Fruit fly (Drosophila melanogaster) whole organism, embryonic: ENCODE data around the gene Duox.
A peak's percentile ranks its signal among the peaks of the same experiment; 100 is the strongest.

Experiments
- Asciz ChIP-seq: fragments of 200-800 bp; sonication (Bioruptor generic); optimal IDR thresholded peaks from 2 replicates; lab custom pipeline; 2017; ENCODE audit warnings: missing biosample characterization, mild to moderate bottlenecking, missing genetic modification characterization, missing genetic modification reagents
- Blimp-1 ChIP-seq: fragments of 200-800 bp; sonication (Bioruptor generic); optimal IDR thresholded peaks from 3 replicates; lab custom pipeline; 2018; ENCODE audit warnings: missing biosample characterization, missing genetic modification characterization, mild to moderate bottlenecking, moderate library complexity, missing genetic modification reagents
- CG10462 ChIP-seq: fragments of 200-800 bp; sonication (Bioruptor generic); optimal IDR thresholded peaks from 2 replicates; lab custom pipeline; 2016; ENCODE audit warnings: missing biosample characterization, missing genetic modification characterization
- CG11085 ChIP-seq: fragments of 200-800 bp; sonication (Bioruptor generic); IDR thresholded peaks from 2 replicates; pipeline ENCODE4 v1.3.6; 2022; ENCODE audit warnings: missing biosample characterization, missing genetic modification characterization
- CG11093 ChIP-seq: fragments of 200-800 bp; sonication (Bioruptor generic); IDR thresholded peaks from 3 replicates; pipeline ENCODE4 v1.3.6; 2022; ENCODE audit warnings: missing biosample characterization, missing genetic modification characterization
- CG11695 ChIP-seq: fragments of 200-800 bp; sonication (Bioruptor generic); IDR thresholded peaks from 3 replicates; pipeline ENCODE4 v1.3.6; 2022; ENCODE audit warnings: missing biosample characterization, missing genetic modification characterization
- CG12104 ChIP-seq: fragments of 200-800 bp; sonication (Bioruptor generic); optimal IDR thresholded peaks from 3 replicates; lab custom pipeline; 2016; ENCODE audit warnings: missing biosample characterization, missing genetic modification characterization
- CG12219 ChIP-seq: fragments of 200-800 bp; sonication (Bioruptor generic); optimal IDR thresholded peaks from 3 replicates; lab custom pipeline; 2018; ENCODE audit warnings: missing biosample characterization, mild to moderate bottlenecking, missing genetic modification characterization
- CG12391 ChIP-seq: fragments of 200-800 bp; sonication (Bioruptor generic); optimal IDR thresholded peaks from 3 replicates; lab custom pipeline; 2018; ENCODE audit warnings: missing biosample characterization, mild to moderate bottlenecking, missing genetic modification characterization, moderate library complexity
- CG13123 ChIP-seq: fragments of 200-800 bp; sonication (Bioruptor generic); optimal IDR thresholded peaks from 2 replicates; lab custom pipeline; 2016; ENCODE audit warnings: missing biosample characterization, missing genetic modification characterization
- CG17612 ChIP-seq: fragments of 200-800 bp; sonication (Bioruptor generic); IDR thresholded peaks from 2 replicates; pipeline ENCODE4 v1.3.6; 2022; ENCODE audit warnings: missing biosample characterization, missing genetic modification characterization
- CG18619 ChIP-seq: fragments of 200-800 bp; sonication (Bioruptor generic); optimal IDR thresholded peaks from 3 replicates; lab custom pipeline; 2017; ENCODE audit warnings: missing biosample characterization, mild to moderate bottlenecking, missing genetic modification characterization
- CG3995 ChIP-seq: fragments of 200-800 bp; sonication (Bioruptor generic); optimal IDR thresholded peaks from 3 replicates; lab custom pipeline; 2016; ENCODE audit warnings: missing biosample characterization, missing genetic modification characterization
- CG4282 ChIP-seq: fragments of 200-800 bp; sonication (Bioruptor generic); optimal IDR thresholded peaks from 2 replicates; lab custom pipeline; 2016; ENCODE audit warnings: missing biosample characterization, missing genetic modification characterization
- CG6765 ChIP-seq: fragments of 200-800 bp; sonication (Bioruptor generic); optimal IDR thresholded peaks from 3 replicates; lab custom pipeline; 2017; ENCODE audit warnings: missing biosample characterization, mild to moderate bottlenecking, missing genetic modification characterization
- CG7357 ChIP-seq: fragments of 200-800 bp; sonication (Bioruptor generic); IDR thresholded peaks from 3 replicates; pipeline ENCODE4 v1.3.6; 2022; ENCODE audit warnings: missing biosample characterization, missing genetic modification characterization
- CG8089 ChIP-seq: fragments of 200-800 bp; sonication (Bioruptor generic); optimal IDR thresholded peaks from 3 replicates; lab custom pipeline; 2016; ENCODE audit warnings: missing biosample characterization, missing genetic modification characterization
- CG8388 ChIP-seq: fragments of 200-800 bp; sonication (Bioruptor generic); optimal IDR thresholded peaks from 2 replicates; lab custom pipeline; 2019; ENCODE audit warnings: missing biosample characterization, mild to moderate bottlenecking, missing genetic modification characterization, moderate library complexity
- CG8944 ChIP-seq: fragments of 200-800 bp; sonication (Bioruptor generic); optimal IDR thresholded peaks from 3 replicates; lab custom pipeline; 2016; ENCODE audit warnings: missing biosample characterization, missing genetic modification characterization
- CG9932 ChIP-seq: fragments of 200-800 bp; sonication (Bioruptor generic); IDR thresholded peaks from 2 replicates; pipeline ENCODE4 v1.3.6; 2022; ENCODE audit warnings: missing biosample characterization, missing genetic modification characterization
- CHES-1-like ChIP-seq: fragments of 200-800 bp; sonication (Bioruptor generic); optimal IDR thresholded peaks from 2 replicates; lab custom pipeline; 2016; ENCODE audit warnings: missing biosample characterization, missing genetic modification characterization
- Deaf1 ChIP-seq: fragments of 200-800 bp; optimal IDR thresholded peaks from 3 replicates; lab custom pipeline; 2019; ENCODE audit warnings: missing biosample characterization, mild to moderate bottlenecking, missing genetic modification characterization, moderate library complexity
- Dfd ChIP-seq, 2 experiments: fragments of >200 bp; optimal IDR thresholded peaks; 2 replicates each; lab custom pipeline; 2017; ENCODE audit warnings: missing biosample characterization in 2 of 2, missing genetic modification characterization in 2 of 2
- Doc3 ChIP-seq: fragments of 200-800 bp; sonication (Bioruptor generic); IDR thresholded peaks from 3 replicates; pipeline ENCODE4 v1.3.6; 2022; ENCODE audit warnings: missing biosample characterization, missing genetic modification characterization; ENCODE audit not compliant: partially characterized antibody
- E2f1 ChIP-seq: fragments of 200-800 bp; sonication (Bioruptor generic); IDR thresholded peaks from 2 replicates; pipeline ENCODE4 v1.3.6; 2022; ENCODE audit warnings: missing biosample characterization, missing genetic modification characterization
- HmgZ ChIP-seq: fragments of 200-800 bp; sonication (Bioruptor generic); optimal IDR thresholded peaks from 2 replicates; lab custom pipeline; 2018; ENCODE audit warnings: missing biosample characterization, mild to moderate bottlenecking, missing genetic modification characterization
- Kr ChIP-seq: fragments of 200-800 bp; sonication (Bioruptor generic); optimal IDR thresholded peaks from 2 replicates; lab custom pipeline; 2017; ENCODE audit warnings: missing biosample characterization, mild to moderate bottlenecking, missing genetic modification characterization
- Nf-YC ChIP-seq: fragments of 200-800 bp; optimal IDR thresholded peaks from 3 replicates; lab custom pipeline; 2019; ENCODE audit warnings: missing biosample characterization, mild to moderate bottlenecking, missing genetic modification characterization, moderate library complexity
- Scr ChIP-seq: fragments of 200-800 bp; sonication (Bioruptor generic); IDR thresholded peaks from 2 replicates; pipeline ENCODE4 v1.3.6; 2022; ENCODE audit warnings: missing biosample characterization, missing genetic modification characterization; ENCODE audit not compliant: partially characterized antibody
- Sin3A ChIP-seq: fragments of >200 bp; optimal IDR thresholded peaks from 2 replicates; lab custom pipeline; 2018
- Six4 ChIP-seq: fragments of 200-800 bp; sonication (Bioruptor generic); optimal IDR thresholded peaks from 2 replicates; lab custom pipeline; 2016; ENCODE audit warnings: missing biosample characterization, missing genetic modification characterization
- Sox100B ChIP-seq: fragments of 200-800 bp; sonication (Bioruptor generic); optimal IDR thresholded peaks from 3 replicates; lab custom pipeline; 2018; ENCODE audit warnings: missing biosample characterization, mild to moderate bottlenecking, missing genetic modification characterization
- ac ChIP-seq: fragments of 200-800 bp; sonication (Bioruptor generic); optimal IDR thresholded peaks from 3 replicates; lab custom pipeline; 2017; ENCODE audit warnings: missing biosample characterization, mild to moderate bottlenecking, missing genetic modification characterization
- amos ChIP-seq: fragments of 200-800 bp; sonication (Bioruptor generic); IDR thresholded peaks from 2 replicates; pipeline ENCODE4 v1.3.6; 2022; ENCODE audit warnings: missing biosample characterization, missing genetic modification characterization; ENCODE audit not compliant: partially characterized antibody
- ash1 ChIP-seq: fragments of 200-800 bp; sonication (Bioruptor generic); optimal IDR thresholded peaks from 2 replicates; lab custom pipeline; 2018; ENCODE audit warnings: missing biosample characterization, mild to moderate bottlenecking, missing genetic modification characterization
- cas ChIP-seq: fragments of 200-800 bp; sonication (Bioruptor generic); IDR thresholded peaks from 2 replicates; pipeline ENCODE4 v1.3.6; 2022; ENCODE audit warnings: missing biosample characterization, missing genetic modification characterization
- croc ChIP-seq: fragments of 200-800 bp; sonication (Bioruptor generic); conservative IDR thresholded peaks from 3 replicates; pipeline ENCODE4 v1.3.6; 2022; ENCODE audit warnings: missing biosample characterization, missing genetic modification characterization
- dimm ChIP-seq: fragments of 200-800 bp; sonication (Bioruptor generic); IDR thresholded peaks from 2 replicates; pipeline ENCODE4 v1.3.6; 2022; ENCODE audit warnings: missing biosample characterization, missing genetic modification characterization
- eyg ChIP-seq: fragments of 200-800 bp; sonication (Bioruptor generic); optimal IDR thresholded peaks from 3 replicates; lab custom pipeline; 2016; ENCODE audit warnings: missing biosample characterization, missing genetic modification characterization
- ftz-f1 ChIP-seq: fragments of 200-800 bp; sonication (Bioruptor generic); optimal IDR thresholded peaks from 2 replicates; lab custom pipeline; 2016; ENCODE audit warnings: missing biosample characterization, missing genetic modification characterization
- grau ChIP-seq: fragments of 200-800 bp; optimal IDR thresholded peaks from 3 replicates; lab custom pipeline; 2019; ENCODE audit warnings: missing biosample characterization, mild to moderate bottlenecking, missing genetic modification characterization, moderate library complexity
- luna ChIP-seq: fragments of 200-800 bp; sonication (Bioruptor generic); optimal IDR thresholded peaks from 2 replicates; lab custom pipeline; 2016; ENCODE audit warnings: missing biosample characterization, missing genetic modification characterization
- p53 ChIP-seq: fragments of 200-800 bp; sonication (Bioruptor generic); optimal IDR thresholded peaks from 2 replicates; lab custom pipeline; 2016; ENCODE audit warnings: missing biosample characterization, missing genetic modification characterization
- pum ChIP-seq: fragments of 200-800 bp; sonication (Bioruptor generic); optimal IDR thresholded peaks from 2 replicates; lab custom pipeline; 2016; ENCODE audit warnings: missing biosample characterization, missing genetic modification characterization
- repo ChIP-seq: fragments of 200-800 bp; sonication (Bioruptor generic); optimal IDR thresholded peaks from 2 replicates; lab custom pipeline; 2016; ENCODE audit warnings: missing biosample characterization, missing genetic modification characterization
- scrt ChIP-seq: fragments of 200-800 bp; sonication (Bioruptor generic); optimal IDR thresholded peaks from 2 replicates; lab custom pipeline; 2018; ENCODE audit warnings: missing biosample characterization, mild to moderate bottlenecking, missing genetic modification characterization, moderate library complexity
- sim ChIP-seq: fragments of 200-800 bp; sonication (Bioruptor generic); IDR thresholded peaks from 2 replicates; pipeline ENCODE4 v1.3.6; 2022; ENCODE audit warnings: missing biosample characterization, missing genetic modification characterization
- sima ChIP-seq: fragments of 200-800 bp; sonication (Bioruptor generic); optimal IDR thresholded peaks from 2 replicates; lab custom pipeline; 2016; ENCODE audit warnings: missing biosample characterization, missing genetic modification characterization
- sqz ChIP-seq: fragments of 200-800 bp; sonication (Bioruptor generic); optimal IDR thresholded peaks from 3 replicates; lab custom pipeline; 2018; ENCODE audit warnings: missing biosample characterization, mild to moderate bottlenecking, missing genetic modification characterization
- ssp ChIP-seq: fragments of 200-800 bp; sonication (Bioruptor generic); IDR thresholded peaks from 2 replicates; pipeline ENCODE4 v1.3.6; 2022; ENCODE audit warnings: missing biosample characterization, missing genetic modification characterization
- sug ChIP-seq: fragments of 200-800 bp; optimal IDR thresholded peaks from 2 replicates; lab custom pipeline; 2019; ENCODE audit warnings: missing biosample characterization, mild to moderate bottlenecking, missing genetic modification characterization, moderate library complexity

Duox gene

dm6 chr2L:2861885-2862620 is 32.0 kb upstream of the Duox start (continued):
- TF ChIP-seq Doc3 (GFP tag; lab: Robert Waterston, UW) (0 out of 3 replicates have a peak, but pooled peaks have one; percentile 35), CG8089 (no peak), CG11085 (GFP tag; lab: Robert Waterston, UW) (no peak), ac (GFP tag; lab: Kevin White, UChicago) (no peak), croc (GFP tag; lab: Robert Waterston, UW) (no peak), CG8944 (GFP tag; lab: Kevin White, UChicago) (no peak), Deaf1 (tag; lab: Kevin White, UChicago) (peak; percentile 76), CG7357 (GFP tag; lab: Robert Waterston, UW) (no peak), Blimp-1 (GFP tag; lab: Kevin White, UChicago) (no peak), sima (GFP tag; lab: Kevin White, UChicago) (no peak), Dfd (GFP tag; optimal IDR thresholded peaks at IDR 0.05; lab: Kevin White, UChicago) (no peak), luna (GFP tag; lab: Kevin White, UChicago) (no peak), sim (GFP tag; lab: Robert Waterston, UW) (no peak), CG10462 (GFP tag; lab: Kevin White, UChicago) (no peak), CG3995 (no peak), ash1 (no peak), sqz (GFP tag; lab: Kevin White, UChicago) (peak; percentile 19), Asciz (no peak), HmgZ (tag; lab: Kevin White, UChicago) (no peak), Sin3A (no peak), CG17612 (GFP tag; lab: Robert Waterston, UW) (no peak), pum (GFP tag; lab: Kevin White, UChicago) (no peak), Nf-YC (tag; lab: Kevin White, UChicago) (peak; percentile 15), sug (tag; lab: Kevin White, UChicago) (peak; percentile 31), CG12391 (tag; lab: Kevin White, UChicago) (peak; percentile 6), scrt (GFP tag; lab: Kevin White, UChicago) (no peak), p53 (no peak), ssp (no peak), CG18619 (no peak), Sox100B (GFP tag; lab: Kevin White, UChicago) (no peak), CG4282 (GFP tag; lab: Kevin White, UChicago) (no peak), grau (tag; lab: Kevin White, UChicago) (no peak), Scr (GFP tag; lab: Robert Waterston, UW) (no peak), ftz-f1 (GFP tag; lab: Kevin White, UChicago) (no peak), CG13123 (GFP tag; lab: Kevin White, UChicago) (no peak), CG8388 (no peak), CG11695 (GFP tag; lab: Robert Waterston, UW) (no peak; the same call in 2 of the 3 replicates), CHES-1-like (GFP tag; lab: Kevin White, UChicago) (no peak), E2f1 (no peak), Kr (GFP tag; lab: Kevin White, UChicago) (no peak), CG12219 (GFP tag; lab: Kevin White, UChicago) (peak; percentile 5), eyg (GFP tag; lab: Kevin White, UChicago) (no peak), Six4 (GFP tag; lab: Kevin White, UChicago) (no peak), CG6765 (no peak), repo (GFP tag; lab: Kevin White, UChicago) (no peak), CG9932 (GFP tag; lab: Robert Waterston, UW) (no peak), CG12104 (GFP tag; lab: Kevin White, UChicago) (no peak), dimm (GFP tag; lab: Robert Waterston, UW) (no peak), cas (GFP tag; lab: Robert Waterston, UW) (no peak), amos (GFP tag; lab: Robert Waterston, UW) (peak; percentile 60; the same call in 1 of the 2 replicates), CG11093 (GFP tag; lab: Robert Waterston, UW) (no peak)
